Fruit fly (Drosophila melanogaster) whole organism, adult: ENCODE results near the gene CG1840.

Experiments
- CG33017 ChIP-seq: fragments of 200-800 bp; sonication (Bioruptor generic); optimal IDR thresholded peaks from 2 replicates; lab custom pipeline; 2018; ENCODE audit warnings: missing biosample characterization, mild to moderate bottlenecking, missing genetic modification characterization, moderate library complexity
- Crg-1 ChIP-seq: fragments of 200-800 bp; sonication (Bioruptor generic); optimal IDR thresholded peaks from 2 replicates; lab custom pipeline; 2016; ENCODE audit warnings: missing biosample characterization, missing genetic modification characterization
- Mnt ChIP-seq: fragments of 200-800 bp; sonication (Bioruptor generic); optimal IDR thresholded peaks from 2 replicates; lab custom pipeline; 2016; ENCODE audit warnings: missing biosample characterization, mild to moderate bottlenecking, missing genetic modification characterization
- cnc ChIP-seq, 2 experiments: fragments of >200 bp; optimal IDR thresholded peaks; 2 replicates each; lab custom pipeline; 2017
- pad ChIP-seq: fragments of 200-800 bp; sonication (Bioruptor generic); optimal IDR thresholded peaks from 3 replicates; lab custom pipeline; 2017; ENCODE audit warnings: missing biosample characterization, missing genetic modification characterization, mild to moderate bottlenecking, moderate library complexity, missing genetic modification reagents
- tj ChIP-seq: fragments of 200-800 bp; sonication (Bioruptor generic); optimal IDR thresholded peaks from 3 replicates; lab custom pipeline; 2017; ENCODE audit warnings: missing biosample characterization, mild to moderate bottlenecking, missing genetic modification characterization, moderate library complexity

- TF ChIP-seq tj (GFP tag; lab: Kevin White, UChicago) (no peak), pad (GFP tag; lab: Kevin White, UChicago) (no peak), CG33017 (tag; lab: Kevin White, UChicago) (no peak), cnc (optimal IDR thresholded peaks at IDR 0.05; lab: Kevin White, UChicago) (no peak), Crg-1 (GFP tag; lab: Kevin White, UChicago) (no peak), Mnt (GFP tag; lab: Kevin White, UChicago) (no peak)
Measured at dm6 chrX:11913581-11913980, 25.4 kb downstream of the CG1840 start.
